Worm (Caenorhabditis elegans): ENCODE data around the gene ZK856.7.

The ZK856.7 gene

DNA sequence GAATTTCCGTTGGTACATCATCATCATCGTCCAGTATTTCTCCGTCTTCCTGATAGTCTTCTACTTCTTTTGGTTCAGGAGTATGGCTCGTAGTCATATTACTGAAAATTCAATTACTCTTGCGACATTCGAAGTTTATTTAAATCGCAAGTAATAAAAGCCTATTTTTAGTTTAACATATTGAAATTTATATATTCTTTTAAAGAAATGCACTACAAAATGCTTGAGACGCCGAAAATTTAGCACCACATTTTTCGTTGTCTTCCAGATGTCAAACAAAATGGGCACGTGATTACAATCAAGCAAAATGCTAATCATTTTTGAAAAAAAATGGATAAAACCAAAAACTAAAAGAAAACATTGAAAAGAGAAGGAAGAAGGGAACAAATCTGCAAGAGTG is 10.1 kb downstream of the ZK856.7 start, which contains the start of gene zhit-3:
Gene zhit-3 (minus strand): TSS at position 101 of the 400 bp plus-strand sequence.
- no peak for TF ChIP-seq madf-6 (GFP tag; IDR thresholded peaks at IDR 0.05)
- TF ChIP-seq Y67H2A.10 (GFP tag; conservative IDR thresholded peaks at IDR 0.05): no peak
- no peak for TF ChIP-seq efl-1 (GFP tag; optimal IDR thresholded peaks at IDR 0.05)
- no peak for TF ChIP-seq ekl-4 (GFP tag; IDR thresholded peaks at IDR 0.05)
- no peak for TF ChIP-seq F39B2.1 (GFP tag; IDR thresholded peaks at IDR 0.05)
- no peak for TF ChIP-seq cebp-2 (GFP tag; IDR thresholded peaks at IDR 0.05)

DNA sequence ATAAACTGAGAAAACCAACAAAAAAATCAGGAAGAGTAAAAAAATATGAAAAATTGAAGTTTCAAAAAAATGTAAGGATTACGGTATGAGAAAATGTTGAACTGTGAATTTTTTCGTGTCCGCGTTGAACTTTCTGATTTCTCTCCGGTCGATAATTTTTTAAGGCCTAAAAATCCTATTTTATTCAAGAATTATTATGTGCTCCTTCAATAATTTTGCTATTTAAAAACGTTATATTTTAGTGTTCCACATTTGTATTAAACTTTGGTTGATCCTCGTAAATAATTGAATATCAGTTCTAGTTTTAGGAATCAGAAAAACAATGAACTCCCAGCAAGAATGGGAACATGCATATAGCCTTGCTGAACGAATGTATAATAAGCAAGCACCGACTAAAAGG is 10.7 kb downstream of the ZK856.7 start, which contains the start of gene hpo-40:
Gene hpo-40 (plus strand): TSS at position 301 of the 400 bp plus-strand sequence.
- TF ChIP-seq bed-2 (GFP tag; IDR thresholded peaks at IDR 0.05) (no peak), lsl-1 (GFP tag; optimal IDR thresholded peaks at IDR 0.05) (peak; percentile 34)

DNA sequence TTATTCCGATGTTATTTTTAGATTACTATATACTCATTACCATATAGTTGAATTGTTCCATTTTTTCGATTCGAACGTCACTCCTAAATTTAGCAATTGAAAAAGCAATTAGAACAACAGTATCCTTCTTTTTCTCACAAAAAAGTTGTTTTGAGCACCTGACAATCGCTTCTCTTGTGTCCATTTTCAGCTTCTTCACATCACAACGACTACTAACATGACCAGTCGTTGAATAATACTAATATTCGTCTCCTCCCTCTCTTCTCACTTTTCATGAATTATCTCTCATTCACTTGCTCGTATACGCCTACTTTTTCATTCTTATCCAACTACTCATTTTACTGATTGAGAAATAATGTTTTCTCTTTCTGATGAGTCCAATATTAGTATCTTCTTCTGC is 14.8 kb downstream of the ZK856.7 start, which contains the start of gene ZK856.14:
Gene ZK856.14 (plus strand): TSS at position 301 of the 400 bp plus-strand sequence.
- no peak for TF ChIP-seq fkh-3 (tag; optimal IDR thresholded peaks at IDR 0.05)
- TF ChIP-seq ztf-3 (GFP tag; optimal IDR thresholded peaks at IDR 0.05): no peak
- no peak for TF ChIP-seq lin-35 (GFP tag; optimal IDR thresholded peaks at IDR 0.05)
- TF ChIP-seq ceh-58 (GFP tag; IDR thresholded peaks at IDR 0.05): no peak
- TF ChIP-seq hmg-20 (GFP tag; IDR thresholded peaks at IDR 0.05): no peak
- TF ChIP-seq mcd-1 (GFP tag; IDR thresholded peaks at IDR 0.05): no peak
- TF ChIP-seq dpff-1 (tag; optimal IDR thresholded peaks at IDR 0.05): no peak
- no peak for TF ChIP-seq F49E8.2 (tag; optimal IDR thresholded peaks at IDR 0.05; ENCODE audit: insufficient read depth)
- no peak for TF ChIP-seq sea-2 (GFP tag; IDR thresholded peaks at IDR 0.05)
- no peak for TF ChIP-seq tbx-9 (tag; optimal IDR thresholded peaks at IDR 0.05; ENCODE audit: borderline replicate concordance)
- TF ChIP-seq ceh-40 (GFP tag; IDR thresholded peaks at IDR 0.05): no peak
- TF ChIP-seq bed-1 (GFP tag; IDR thresholded peaks at IDR 0.05): no peak
- TF ChIP-seq dox-1 (GFP tag; IDR thresholded peaks at IDR 0.05): no peak

ce11 chrV:10220605-10221004 is 18.7 kb downstream of the ZK856.7 start, which contains the start of gene C12D8.13:
Gene C12D8.13, minus strand, starts transcription at chrV:10220705.
- no peak for TF ChIP-seq C17E4.6 (GFP tag; IDR thresholded peaks at IDR 0.05)
- TF ChIP-seq atf-7 (tag; optimal IDR thresholded peaks at IDR 0.05): no peak
- no peak for TF ChIP-seq tbp1 (GFP tag; optimal IDR thresholded peaks at IDR 0.05)
- no peak for TF ChIP-seq D2030.7 (GFP tag; IDR thresholded peaks at IDR 0.05)
- no peak for TF ChIP-seq egl-18 (GFP tag; IDR thresholded peaks at IDR 0.05)
- no peak for TF ChIP-seq ztf-28 (GFP tag; IDR thresholded peaks at IDR 0.05)
- no peak for TF ChIP-seq hrde-1 (tag; optimal IDR thresholded peaks at IDR 0.05; ENCODE audit: borderline replicate concordance)
- no peak for TF ChIP-seq repo-1 (tag; optimal IDR thresholded peaks at IDR 0.05)
- no peak for TF ChIP-seq nfyb-1 (GFP tag; IDR thresholded peaks at IDR 0.05)
- TF ChIP-seq Y53F4B.3 (GFP tag; IDR thresholded peaks at IDR 0.05): no peak
- no peak for TF ChIP-seq lsy-27 (tag; optimal IDR thresholded peaks at IDR 0.05; ENCODE audit: borderline replicate concordance, insufficient read depth)
- TF ChIP-seq ceh-40 (GFP tag; IDR thresholded peaks at IDR 0.05): no peak
- TF ChIP-seq somi-1 (GFP tag; optimal IDR thresholded peaks at IDR 0.05): no peak
- TF ChIP-seq B0261.1 (tag; optimal IDR thresholded peaks at IDR 0.05): no peak
